Fruit fly (Drosophila melanogaster) whole organism, adult: Measurements from ENCODE around the gene CG7275.

ENCODE experiments used
- CG11617 ChIP-seq: fragments of 200-800 bp; sonication (Bioruptor generic); optimal IDR thresholded peaks from 2 replicates; lab custom pipeline; 2017; ENCODE audit warnings: mild to moderate bottlenecking, missing biosample characterization, missing genetic modification reagents, missing genetic modification characterization
- CG12768 ChIP-seq: fragments of 200-800 bp; sonication (Bioruptor generic); optimal IDR thresholded peaks from 2 replicates; lab custom pipeline; 2017; ENCODE audit warnings: missing biosample characterization, missing genetic modification characterization, mild to moderate bottlenecking, moderate library complexity, missing genetic modification reagents
- CG14711 ChIP-seq: fragments of 200-800 bp; sonication (Bioruptor generic); optimal IDR thresholded peaks from 2 replicates; lab custom pipeline; 2018; ENCODE audit warnings: missing biosample characterization, mild to moderate bottlenecking, missing genetic modification characterization, moderate library complexity
- CG5204 ChIP-seq: fragments of 200-800 bp; sonication (Bioruptor generic); optimal IDR thresholded peaks from 2 replicates; lab custom pipeline; 2016; ENCODE audit warnings: missing biosample characterization, missing genetic modification characterization
- Crg-1 ChIP-seq: fragments of 200-800 bp; sonication (Bioruptor generic); optimal IDR thresholded peaks from 2 replicates; lab custom pipeline; 2016; ENCODE audit warnings: missing biosample characterization, missing genetic modification characterization
- Hr96 ChIP-seq: fragments of 200-800 bp; sonication (Bioruptor generic); optimal IDR thresholded peaks from 2 replicates; lab custom pipeline; 2016; ENCODE audit warnings: missing biosample characterization, missing genetic modification characterization
- bab1 ChIP-seq: fragments of 200-800 bp; sonication (Bioruptor generic); optimal IDR thresholded peaks from 3 replicates; lab custom pipeline; 2019; ENCODE audit warnings: missing biosample characterization, mild to moderate bottlenecking, missing genetic modification characterization, moderate library complexity
- kay ChIP-seq: fragments of 200-800 bp; sonication (Bioruptor generic); peaks from one replicate; lab custom pipeline; 2016; ENCODE audit warnings: missing biosample characterization, missing genetic modification characterization, borderline replicate concordance
- tj ChIP-seq: fragments of 200-800 bp; sonication (Bioruptor generic); optimal IDR thresholded peaks from 3 replicates; lab custom pipeline; 2017; ENCODE audit warnings: missing biosample characterization, mild to moderate bottlenecking, missing genetic modification characterization, moderate library complexity
- toe ChIP-seq: fragments of 200-800 bp; sonication (Bioruptor generic); optimal IDR thresholded peaks from 2 replicates; lab custom pipeline; 2016; ENCODE audit warnings: missing biosample characterization, missing genetic modification characterization

- TF ChIP-seq CG12768 = no peak
- peak; percentile 70 for TF ChIP-seq bab1 (GFP tag; lab: Kevin White, UChicago)
- no peak for TF ChIP-seq tj (GFP tag; lab: Kevin White, UChicago)
- no peak for TF ChIP-seq CG14711 (tag; lab: Kevin White, UChicago)
- no peak for TF ChIP-seq toe
- TF ChIP-seq CG11617 = no peak
- no peak for TF ChIP-seq CG5204 (GFP tag; lab: Kevin White, UChicago)
- no peak for TF ChIP-seq Hr96
- no peak for TF ChIP-seq Crg-1 (GFP tag; lab: Kevin White, UChicago)
- TF ChIP-seq kay (GFP tag; lab: Kevin White, UChicago) = peak; percentile 8
These were observed 25.1 kb downstream of the CG7275 start, which contains the start of gene CG7945 for dm6 chr3L:15523806-15524346.
